Fruit fly (Drosophila melanogaster) whole organism: ENCODE measurements around the gene tomb.

Source experiments
- EcR ChIP-seq, 2 experiments: fragments of >200 bp; optimal IDR thresholded peaks; 2 replicates each; lab custom pipeline; 2017; ENCODE audit warnings: missing biosample characterization in 2 of 2, missing genetic modification characterization in 2 of 2, missing genetic modification reagents in 2 of 2
- pan ChIP-seq: fragments of >200 bp; optimal IDR thresholded peaks from 2 replicates; lab custom pipeline; 2017
- psq ChIP-seq: fragments of >200 bp; optimal IDR thresholded peaks from 2 replicates; lab custom pipeline; 2017
- usp ChIP-seq: fragments of >200 bp; optimal IDR thresholded peaks from 2 replicates; lab custom pipeline; 2017; ENCODE audit warnings: missing biosample characterization, missing genetic modification characterization, mixed read lengths

DNA sequence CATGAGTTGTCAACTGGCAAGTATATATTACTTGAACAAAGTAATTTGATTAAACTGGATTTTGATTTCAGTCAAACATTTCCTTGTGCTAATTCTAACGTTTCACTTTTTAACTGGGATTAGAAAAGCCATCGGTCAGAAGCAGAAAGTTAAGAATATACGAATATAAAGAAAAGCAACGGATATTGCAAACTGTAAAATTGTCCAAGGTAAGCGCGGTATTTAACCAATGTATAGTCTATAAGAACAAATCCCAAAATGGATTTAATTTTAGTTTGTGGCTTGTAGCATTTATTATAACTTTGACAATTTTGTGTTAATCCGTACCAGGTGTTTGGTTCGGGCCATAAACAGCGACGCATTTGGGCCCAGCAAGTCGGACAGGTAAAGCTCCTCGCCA, 15.0 kb upstream of the tomb start, which contains the start of gene CG18269:
- TF ChIP-seq psq (lab: Kevin White, UChicago) (no peak), pan (lab: Kevin White, UChicago) (no peak), EcR (GFP tag; optimal IDR thresholded peaks at IDR 0.05; lab: Kevin White, UChicago) (no peak), usp (no peak)
